Worm (Caenorhabditis elegans): Measurements from ENCODE around the gene R07C3.13.

DNA sequence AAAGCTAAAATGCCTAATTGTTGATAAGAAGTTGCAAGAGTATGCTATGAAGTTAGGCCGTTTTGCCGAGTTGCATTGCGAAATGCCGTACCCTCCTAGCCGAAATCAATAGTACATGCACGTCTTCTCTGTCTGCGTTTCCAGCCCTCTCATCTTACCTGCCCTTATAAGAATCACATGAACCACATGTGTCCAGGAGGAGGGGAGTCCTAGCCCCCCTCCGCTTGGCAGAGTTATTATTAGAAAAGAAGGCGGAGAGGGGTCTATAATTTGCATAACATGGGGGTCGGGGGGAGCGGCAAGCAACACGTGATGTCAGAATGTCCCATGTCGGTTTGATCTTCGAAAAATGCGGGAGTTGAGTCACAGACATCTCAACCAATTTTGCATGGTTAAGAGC lies 25.8 kb upstream of the R07C3.13 start:
- TF ChIP-seq D1046.2 (GFP tag; IDR thresholded peaks at IDR 0.05) (no peak), nhr-48 (tag; optimal IDR thresholded peaks at IDR 0.05) (no peak), lin-39 (tag; optimal IDR thresholded peaks at IDR 0.05) (no peak)
